Worm (Caenorhabditis elegans) whole organism, mixed stage, embryonic: ENCODE data around the gene K12H6.2.

Experiments used
- M03D4.4 ChIP-seq: sonication (generic microtip); optimal IDR thresholded peaks from 2 replicates; lab custom pipeline; 2017; ENCODE audit warnings: mild to moderate bottlenecking, missing genetic modification characterization, missing compliant biosample characterization
- ceh-39 ChIP-seq: fragments of 150-350 bp; optimal IDR thresholded peaks from 2 replicates; lab custom pipeline; 2014; ENCODE audit warnings: missing biosample characterization, missing genetic modification characterization
- ceh-83 ChIP-seq: fragments of 200-800 bp; sonication (Bioruptor generic); optimal IDR thresholded peaks from 2 replicates; lab custom pipeline; 2018; ENCODE audit warnings: mild to moderate bottlenecking, missing genetic modification characterization, missing compliant biosample characterization
- ces-1 ChIP-seq: fragments of 150-350 bp; optimal IDR thresholded peaks from 2 replicates; lab custom pipeline; 2014; ENCODE audit warnings: missing biosample characterization, missing genetic modification reagents, missing genetic modification characterization
- cnd-1 ChIP-seq: fragments of 200-800 bp; sonication (Bioruptor generic); optimal IDR thresholded peaks from 2 replicates; lab custom pipeline; 2018; ENCODE audit warnings: mild to moderate bottlenecking, missing genetic modification characterization, missing compliant biosample characterization
- flh-1 ChIP-seq: fragments of 200-800 bp; sonication (Bioruptor generic); optimal IDR thresholded peaks from 2 replicates; lab custom pipeline; 2018; ENCODE audit warnings: mild to moderate bottlenecking, missing genetic modification characterization, moderate library complexity, missing compliant biosample characterization
- ham-2 ChIP-seq: fragments of 200-800 bp; sonication (Bioruptor generic); optimal IDR thresholded peaks from 2 replicates; lab custom pipeline; 2018; ENCODE audit warnings: mild to moderate bottlenecking, missing genetic modification characterization, missing compliant biosample characterization
- hlh-1 ChIP-seq: fragments of 150-350 bp; optimal IDR thresholded peaks from 2 replicates; lab custom pipeline; 2014; ENCODE audit warnings: missing biosample characterization, missing genetic modification reagents, missing genetic modification characterization
- lin-13 ChIP-seq: fragments of 150-350 bp; optimal IDR thresholded peaks from 2 replicates; lab custom pipeline; 2014; ENCODE audit warnings: missing biosample characterization, missing genetic modification characterization
- mab-5 ChIP-seq: fragments of 150-350 bp; optimal IDR thresholded peaks from 2 replicates; lab custom pipeline; 2014; ENCODE audit warnings: missing biosample characterization, missing genetic modification characterization
- mep-1 ChIP-seq: fragments of 150-350 bp; optimal IDR thresholded peaks from 2 replicates; lab custom pipeline; 2017; ENCODE audit warnings: missing biosample characterization, missing genetic modification reagents, missing genetic modification characterization, inconsistent platforms
- mls-2 ChIP-seq: sonication (generic microtip); optimal IDR thresholded peaks from 2 replicates; lab custom pipeline; 2016; ENCODE audit warnings: mild to moderate bottlenecking, missing genetic modification characterization, moderate library complexity, missing compliant biosample characterization
- nhr-237 ChIP-seq: fragments of 150-350 bp; optimal IDR thresholded peaks from 2 replicates; lab custom pipeline; 2014; ENCODE audit warnings: missing biosample characterization, missing genetic modification characterization
- nhr-28 ChIP-seq: fragments of 150-350 bp; optimal IDR thresholded peaks from 2 replicates; lab custom pipeline; 2014; ENCODE audit warnings: missing biosample characterization, missing genetic modification characterization
- nhr-76 ChIP-seq: sonication (generic microtip); optimal IDR thresholded peaks from 2 replicates; lab custom pipeline; 2017; ENCODE audit warnings: missing biosample characterization, missing genetic modification characterization
- pha-4 ChIP-seq: fragments of 150-350 bp; optimal IDR thresholded peaks from 2 replicates; lab custom pipeline; 2018; ENCODE audit warnings: missing biosample characterization, missing genetic modification reagents, missing genetic modification characterization
- sem-2 ChIP-seq: fragments of 200-800 bp; sonication (Bioruptor generic); optimal IDR thresholded peaks from 2 replicates; lab custom pipeline; 2018; ENCODE audit warnings: mild to moderate bottlenecking, missing genetic modification characterization, missing compliant biosample characterization
- sptf-1 ChIP-seq: sonication (generic microtip); optimal IDR thresholded peaks from 2 replicates; lab custom pipeline; 2017; ENCODE audit warnings: mild to moderate bottlenecking, missing genetic modification characterization, moderate library complexity, missing compliant biosample characterization
- tbx-8 ChIP-seq: fragments of 200-800 bp; sonication (Bioruptor generic); optimal IDR thresholded peaks from 2 replicates; lab custom pipeline; 2018; ENCODE audit warnings: mild to moderate bottlenecking, missing genetic modification characterization, moderate library complexity, missing compliant biosample characterization
- ztf-11 ChIP-seq: fragments of 150-350 bp; optimal IDR thresholded peaks from 2 replicates; lab custom pipeline; 2014; ENCODE audit warnings: missing biosample characterization, missing genetic modification characterization

Gene K12H6.2

DNA sequence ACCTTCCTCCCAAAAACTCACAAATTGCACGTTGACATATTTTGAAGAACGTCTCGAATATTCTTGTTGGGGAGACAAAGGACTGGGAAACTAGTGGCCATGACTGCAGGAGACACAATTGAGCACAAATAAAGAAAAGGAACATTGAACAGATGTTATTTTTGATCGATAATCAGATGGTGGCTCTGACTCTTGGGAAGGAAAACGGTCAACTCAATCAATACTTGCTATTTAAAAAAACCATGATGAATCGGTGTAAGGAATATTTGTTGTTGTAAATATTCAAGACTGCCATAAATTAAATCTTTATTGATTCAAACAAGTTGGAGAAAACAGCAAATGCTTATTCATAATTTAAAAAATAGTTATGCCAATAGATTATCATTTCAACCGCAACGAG is 44.6 kb downstream of the K12H6.2 start, which contains the start of gene fbxb-105:
TSS of gene fbxb-105 (minus strand) at position 101 of the 400 bp plus-strand sequence.
- TF ChIP-seq M03D4.4 (tag; lab: Kevin White, UChicago) = no peak
- peak; percentile 59 for TF ChIP-seq cnd-1 (tag; lab: Kevin White, UChicago)
- peak; percentile 38 for TF ChIP-seq ceh-39 (tag; lab: Kevin White, UChicago)

- TF ChIP-seq sptf-1 (tag; lab: Kevin White, UChicago) = no peak
- no peak for TF ChIP-seq flh-1 (GFP tag; lab: Kevin White, UChicago)
- TF ChIP-seq tbx-8 (GFP tag; lab: Kevin White, UChicago) = no peak
- peak; percentile 88 for TF ChIP-seq hlh-1 (tag; lab: Kevin White, UChicago)
- no peak for TF ChIP-seq nhr-28 (tag; lab: Kevin White, UChicago)
Measured at ce11 chrII:2769021-2769420, 46.3 kb downstream of the K12H6.2 start, which contains the start of gene F08D12.7. Gene F08D12.7 (minus strand): TSS chrII:2769121.

DNA sequence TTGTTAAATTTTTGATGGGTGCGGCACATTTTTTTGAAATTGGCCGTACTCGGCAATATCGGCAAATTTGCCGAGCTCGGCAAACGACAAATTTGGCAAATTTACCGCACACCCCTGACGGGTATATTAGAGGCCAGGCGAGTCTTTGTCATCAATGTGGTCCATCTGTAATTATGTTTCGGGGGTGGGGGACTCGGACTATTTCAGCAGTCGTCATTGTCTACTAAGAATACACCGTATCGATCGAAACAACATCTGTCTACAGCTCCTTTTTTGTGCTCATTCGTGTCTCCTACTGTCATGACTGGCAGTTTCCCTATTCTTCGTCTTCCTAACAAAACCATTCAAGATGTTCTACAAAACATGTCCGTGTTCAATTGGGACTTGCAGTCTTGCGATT is 49.0 kb downstream of the K12H6.2 start, which contains the start of gene F08D12.15:
TSS of gene F08D12.15 (plus strand) at position 301 of the 400 bp plus-strand sequence.
- TF ChIP-seq ceh-83 (no peak), nhr-76 (tag; lab: Kevin White, UChicago) (no peak), ces-1 (GFP tag; lab: Kevin White, UChicago) (no peak), mls-2 (tag; lab: Kevin White, UChicago) (no peak), ztf-11 (tag; lab: Kevin White, UChicago) (no peak), ham-2 (GFP tag; lab: Kevin White, UChicago) (no peak), mab-5 (tag; lab: Kevin White, UChicago) (no peak), sem-2 (GFP tag; lab: Kevin White, UChicago) (no peak)

- TF ChIP-seq mep-1 (tag; lab: Kevin White, UChicago) (no peak), ham-2 (GFP tag; lab: Kevin White, UChicago) (no peak), lin-13 (no peak), pha-4 (tag; lab: Kevin White, UChicago) (no peak), nhr-237 (no peak)
Measured at ce11 chrII:2764664-2765063, 50.7 kb downstream of the K12H6.2 start, which contains the start of gene fbxb-108. Gene fbxb-108 (plus strand): TSS chrII:2764964.
